Worm (Caenorhabditis elegans) whole organism, late embryonic: ENCODE measurements around the gene mrps-28.

Experiments
- C38D4.7 ChIP-seq: fragments of 200-800 bp; sonication (Bioruptor generic); optimal IDR thresholded peaks from 2 replicates; lab custom pipeline; 2018; ENCODE audit warnings: mild to moderate bottlenecking, missing genetic modification characterization, moderate library complexity, missing compliant biosample characterization
- F13H6.1 ChIP-seq: sonication (generic microtip); optimal IDR thresholded peaks from 2 replicates; lab custom pipeline; 2016; ENCODE audit warnings: missing genetic modification characterization, missing compliant biosample characterization
- K02D7.2 ChIP-seq: sonication (generic microtip); optimal IDR thresholded peaks from 2 replicates; lab custom pipeline; 2017; ENCODE audit warnings: mild to moderate bottlenecking, missing genetic modification characterization, missing compliant biosample characterization
- K09A11.1 ChIP-seq: sonication (generic microtip); optimal IDR thresholded peaks from 2 replicates; lab custom pipeline; 2017; ENCODE audit warnings: antibody characterized with exemption, mild to moderate bottlenecking, missing genetic modification characterization, missing compliant biosample characterization; ENCODE audit not compliant: insufficient read depth
- T23F11.4 ChIP-seq: fragments of 200-800 bp; sonication (Bioruptor generic); optimal IDR thresholded peaks from 2 replicates; lab custom pipeline; 2018; ENCODE audit warnings: mild to moderate bottlenecking, missing genetic modification characterization, missing compliant biosample characterization
- ahr-1 ChIP-seq: sonication (generic microtip); optimal IDR thresholded peaks from 2 replicates; lab custom pipeline; 2016; ENCODE audit warnings: missing genetic modification characterization, missing compliant biosample characterization
- ceh-14 ChIP-seq: sonication (generic microtip); optimal IDR thresholded peaks from 2 replicates; lab custom pipeline; 2016; ENCODE audit warnings: missing genotype, missing genetic modification characterization, missing compliant biosample characterization
- ceh-18 ChIP-seq: sonication (generic microtip); optimal IDR thresholded peaks from 2 replicates; lab custom pipeline; 2016; ENCODE audit warnings: missing genetic modification characterization, missing compliant biosample characterization
- ceh-19 ChIP-seq: fragments of 200-800 bp; sonication (Bioruptor generic); optimal IDR thresholded peaks from 2 replicates; lab custom pipeline; 2018; ENCODE audit warnings: mild to moderate bottlenecking, missing genetic modification characterization, missing compliant biosample characterization
- ceh-2 ChIP-seq: sonication (generic microtip); optimal IDR thresholded peaks from 2 replicates; lab custom pipeline; 2016; ENCODE audit warnings: missing genotype, missing genetic modification characterization, missing compliant biosample characterization
- ceh-22 ChIP-seq: sonication (generic microtip); optimal IDR thresholded peaks from 2 replicates; lab custom pipeline; 2017; ENCODE audit warnings: missing biosample characterization, missing genetic modification characterization
- ceh-45 ChIP-seq: fragments of 200-800 bp; sonication (Bioruptor generic); IDR thresholded peaks from 2 replicates; pipeline ENCODE4 v1.3.6; 2022; ENCODE audit warnings: missing genetic modification reagents, missing genetic modification characterization, missing compliant biosample characterization
- ceh-6 ChIP-seq: fragments of 200-800 bp; sonication (Bioruptor generic); optimal IDR thresholded peaks from 2 replicates; lab custom pipeline; 2018; ENCODE audit warnings: mild to moderate bottlenecking, missing genetic modification characterization, missing compliant biosample characterization
- ceh-9 ChIP-seq: sonication (generic microtip); optimal IDR thresholded peaks from 2 replicates; lab custom pipeline; 2016; ENCODE audit warnings: mild to moderate bottlenecking, missing genetic modification characterization, inconsistent platforms, missing compliant biosample characterization
- dmd-4 ChIP-seq: sonication (generic microtip); optimal IDR thresholded peaks from 2 replicates; lab custom pipeline; 2016; ENCODE audit warnings: borderline replicate concordance, missing genetic modification characterization, missing compliant biosample characterization
- elt-2 ChIP-seq: sonication (generic microtip); optimal IDR thresholded peaks from 2 replicates; lab custom pipeline; 2016; ENCODE audit warnings: missing genetic modification reagents, missing genetic modification characterization, missing compliant biosample characterization
- hlh-15 ChIP-seq: sonication (generic microtip); optimal IDR thresholded peaks from 2 replicates; lab custom pipeline; 2016; ENCODE audit warnings: missing genetic modification characterization, missing compliant biosample characterization
- hlh-30 ChIP-seq: sonication (generic microtip); optimal IDR thresholded peaks from 2 replicates; lab custom pipeline; 2017; ENCODE audit warnings: antibody characterized with exemption, missing genetic modification characterization, missing compliant biosample characterization; ENCODE audit not compliant: insufficient read depth
- lim-6 ChIP-seq: sonication (generic microtip); optimal IDR thresholded peaks from 2 replicates; lab custom pipeline; 2016; ENCODE audit warnings: missing genetic modification characterization, missing compliant biosample characterization
- lin-11 ChIP-seq: fragments of 200-800 bp; sonication (Bioruptor generic); optimal IDR thresholded peaks from 2 replicates; lab custom pipeline; 2018; ENCODE audit warnings: mild to moderate bottlenecking, missing genetic modification characterization, missing compliant biosample characterization
- nfya-1 ChIP-seq: sonication (generic microtip); optimal IDR thresholded peaks from 2 replicates; lab custom pipeline; 2017; ENCODE audit warnings: missing genetic modification characterization, mild to moderate bottlenecking, missing compliant biosample characterization, antibody characterized with exemption, moderate library complexity
- nhr-11 ChIP-seq: fragments of 150-350 bp; optimal IDR thresholded peaks from 2 replicates; lab custom pipeline; 2014; ENCODE audit warnings: missing biosample characterization, missing genetic modification characterization
- nhr-232 ChIP-seq: sonication (generic microtip); optimal IDR thresholded peaks from 2 replicates; lab custom pipeline; 2016; ENCODE audit warnings: missing genetic modification characterization, missing compliant biosample characterization
- npax-4 ChIP-seq: sonication (generic microtip); optimal IDR thresholded peaks from 2 replicates; lab custom pipeline; 2016; ENCODE audit warnings: missing genetic modification characterization, missing compliant biosample characterization
- odd-2 ChIP-seq: sonication (generic microtip); optimal IDR thresholded peaks from 2 replicates; lab custom pipeline; 2017; ENCODE audit warnings: antibody characterized with exemption, mild to moderate bottlenecking, missing genetic modification characterization, missing compliant biosample characterization
- pag-3 ChIP-seq: sonication (generic microtip); optimal IDR thresholded peaks from 2 replicates; lab custom pipeline; 2016; ENCODE audit warnings: missing compliant biosample characterization, missing genetic modification characterization, borderline replicate concordance
- pha-2 ChIP-seq: sonication (generic microtip); optimal IDR thresholded peaks from 2 replicates; lab custom pipeline; 2017; ENCODE audit warnings: mild to moderate bottlenecking, missing genetic modification characterization, missing compliant biosample characterization
- pqm-1 ChIP-seq: sonication (generic microtip); optimal IDR thresholded peaks from 2 replicates; lab custom pipeline; 2016; ENCODE audit warnings: missing genetic modification characterization, missing compliant biosample characterization
- ref-2 ChIP-seq: sonication (generic microtip); optimal IDR thresholded peaks from 2 replicates; lab custom pipeline; 2016; ENCODE audit warnings: missing genetic modification characterization, missing compliant biosample characterization
- rnt-1 ChIP-seq: sonication (generic microtip); optimal IDR thresholded peaks from 2 replicates; lab custom pipeline; 2016; ENCODE audit warnings: missing genetic modification characterization, missing compliant biosample characterization
- sox-2 ChIP-seq: fragments of 200-800 bp; sonication (Bioruptor generic); IDR thresholded peaks from 2 replicates; pipeline ENCODE4 v1.3.6; 2022; ENCODE audit warnings: missing genetic modification reagents, missing genetic modification characterization, missing compliant biosample characterization
- syd-9 ChIP-seq: sonication (generic microtip); optimal IDR thresholded peaks from 2 replicates; lab custom pipeline; 2016; ENCODE audit warnings: mild to moderate bottlenecking, missing genetic modification characterization, moderate library complexity, missing compliant biosample characterization
- tbx-2 ChIP-seq: sonication (generic microtip); optimal IDR thresholded peaks from 2 replicates; lab custom pipeline; 2016; ENCODE audit warnings: missing genetic modification characterization, missing compliant biosample characterization
- tbx-7 ChIP-seq: sonication (generic microtip); optimal IDR thresholded peaks from 2 replicates; lab custom pipeline; 2016; ENCODE audit warnings: missing genotype, missing genetic modification characterization, missing compliant biosample characterization
- unc-42 ChIP-seq: sonication (generic microtip); optimal IDR thresholded peaks from 2 replicates; lab custom pipeline; 2016; ENCODE audit warnings: missing genotype, missing genetic modification characterization, missing compliant biosample characterization
- unc-55 ChIP-seq: sonication (generic microtip); optimal IDR thresholded peaks from 2 replicates; lab custom pipeline; 2017; ENCODE audit warnings: missing biosample characterization, missing genetic modification reagents, missing genetic modification characterization
- unc-86 ChIP-seq: sonication (generic microtip); optimal IDR thresholded peaks from 2 replicates; lab custom pipeline; 2016; ENCODE audit warnings: missing genetic modification characterization, missing compliant biosample characterization
- zip-5 ChIP-seq: sonication (generic microtip); optimal IDR thresholded peaks from 2 replicates; lab custom pipeline; 2016; ENCODE audit warnings: missing genetic modification characterization, missing compliant biosample characterization

The mrps-28 gene

ce11 chrV:19671816-19672215 lies 27.8 kb downstream of the mrps-28 start:
- no peak for TF ChIP-seq unc-42 (tag; lab: Kevin White, UChicago)
- no peak for TF ChIP-seq unc-86 (tag; lab: Kevin White, UChicago)
- TF ChIP-seq pqm-1 (tag; lab: Kevin White, UChicago): no peak
- no peak for TF ChIP-seq pha-2 (tag; lab: Kevin White, UChicago)
- TF ChIP-seq unc-55 (GFP tag; lab: Kevin White, UChicago): no peak
- TF ChIP-seq npax-4 (tag; lab: Kevin White, UChicago): no peak
- no peak for TF ChIP-seq nfya-1
- TF ChIP-seq ceh-22: no peak
- no peak for TF ChIP-seq tbx-7 (tag; lab: Kevin White, UChicago)
- TF ChIP-seq nhr-11 (tag; lab: Kevin White, UChicago): no peak
- no peak for TF ChIP-seq rnt-1 (tag; lab: Kevin White, UChicago)
- TF ChIP-seq hlh-15: no peak
- no peak for TF ChIP-seq ahr-1 (tag; lab: Kevin White, UChicago)
- no peak for TF ChIP-seq lin-11 (tag; lab: Kevin White, UChicago)
- TF ChIP-seq elt-2 (tag; lab: Kevin White, UChicago): no peak
- TF ChIP-seq, all 69 proteins: peak for 0

- no peak for TF ChIP-seq K02D7.2 (tag; lab: Kevin White, UChicago)
- no peak for TF ChIP-seq ceh-14 (tag; lab: Kevin White, UChicago)
- TF ChIP-seq F13H6.1 (tag; lab: Kevin White, UChicago): no peak
- TF ChIP-seq nhr-11 (tag; lab: Kevin White, UChicago): no peak
- TF ChIP-seq ceh-2 (tag; lab: Kevin White, UChicago): no peak
- no peak for TF ChIP-seq K09A11.1 (tag; lab: Kevin White, UChicago)
- no peak for TF ChIP-seq ahr-1 (tag; lab: Kevin White, UChicago)
- TF ChIP-seq dmd-4 (tag; lab: Kevin White, UChicago): no peak
- no peak for TF ChIP-seq lin-11 (tag; lab: Kevin White, UChicago)
- no peak for TF ChIP-seq pag-3 (tag; lab: Kevin White, UChicago)
- no peak for TF ChIP-seq unc-86 (tag; lab: Kevin White, UChicago)
- no peak for TF ChIP-seq ref-2 (tag; lab: Kevin White, UChicago)
- TF ChIP-seq sox-2 (GFP tag; lab: Robert Waterston, UW): no peak
- no peak for TF ChIP-seq nhr-232
- TF ChIP-seq unc-55 (GFP tag; lab: Kevin White, UChicago): no peak
- TF ChIP-seq lim-6 (tag; lab: Kevin White, UChicago): no peak
- TF ChIP-seq ceh-45 (GFP tag; lab: Robert Waterston, UW): no peak
- TF ChIP-seq syd-9 (tag; lab: Kevin White, UChicago): no peak
- no peak for TF ChIP-seq ceh-19 (GFP tag; lab: Kevin White, UChicago)
- TF ChIP-seq hlh-30 (tag; lab: Kevin White, UChicago): no peak
These were observed 28.3 kb downstream of the mrps-28 start for ce11 chrV:19672357-19672756.

DNA sequence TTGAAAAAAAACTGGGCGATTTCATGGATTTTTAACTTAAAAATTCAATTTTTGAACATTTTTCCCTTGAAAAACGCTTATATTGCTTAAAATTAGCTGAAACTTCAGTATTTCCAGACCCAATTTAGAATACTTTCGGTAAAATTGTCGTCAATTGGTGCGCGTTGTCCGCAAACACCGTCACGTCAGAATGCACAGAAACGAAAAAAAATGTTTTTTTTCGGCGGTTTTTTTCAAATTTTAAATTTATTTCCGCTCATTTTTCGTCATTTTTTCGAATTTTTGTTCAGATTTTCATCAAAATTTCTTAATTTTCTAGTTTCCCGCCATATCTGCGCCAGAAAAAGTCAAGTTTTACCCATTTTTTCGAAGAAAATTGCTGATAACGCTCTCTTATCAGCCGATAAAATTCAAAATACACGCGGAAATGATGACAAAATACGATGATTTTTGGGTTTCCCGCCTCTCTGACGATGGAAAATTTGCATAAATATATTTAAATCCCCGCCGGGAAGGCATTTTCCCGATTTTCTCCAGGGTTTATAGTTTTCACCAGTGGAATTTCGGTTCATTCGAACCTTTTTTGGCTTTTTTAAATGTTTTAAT lies 29.4 kb downstream of the mrps-28 start:
- no peak for TF ChIP-seq nhr-232
- TF ChIP-seq C38D4.7 (GFP tag; lab: Kevin White, UChicago): no peak
- no peak for TF ChIP-seq ceh-9 (tag; lab: Kevin White, UChicago)
- TF ChIP-seq F13H6.1 (tag; lab: Kevin White, UChicago): no peak
- no peak for TF ChIP-seq ceh-19 (GFP tag; lab: Kevin White, UChicago)
- no peak for TF ChIP-seq tbx-2 (tag; lab: Kevin White, UChicago)
- peak; percentile 48 for TF ChIP-seq elt-2 (tag; lab: Kevin White, UChicago)

DNA sequence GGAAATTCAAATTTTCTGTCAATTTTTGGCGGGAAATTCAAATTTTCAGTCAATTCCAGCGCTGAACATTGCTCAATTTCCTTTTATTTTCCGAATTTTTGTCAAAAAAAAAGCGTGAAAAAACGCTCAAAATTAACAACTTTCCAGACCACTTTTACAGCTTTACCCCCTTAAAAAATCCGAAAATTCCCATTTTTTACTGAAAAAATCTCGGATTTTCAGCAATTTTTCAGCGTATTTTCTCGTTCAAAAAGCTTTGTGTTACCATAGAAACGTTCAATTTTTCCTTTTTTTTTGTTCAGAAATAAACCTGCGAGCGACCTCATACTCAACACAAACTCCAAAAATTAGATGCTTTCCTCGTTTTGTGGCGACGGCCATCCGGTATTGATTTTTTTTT lies 30.5 kb downstream of the mrps-28 start, which contains the start of gene mrp-7:
Gene mrp-7, plus strand, starts transcription at position 301 of the 400 bp plus-strand sequence.
- TF ChIP-seq ceh-18 (tag; lab: Kevin White, UChicago) (no peak), zip-5 (tag; lab: Kevin White, UChicago) (no peak), sox-2 (GFP tag; lab: Robert Waterston, UW) (no peak), T23F11.4 (GFP tag; lab: Kevin White, UChicago) (no peak), npax-4 (tag; lab: Kevin White, UChicago) (no peak), unc-86 (tag; lab: Kevin White, UChicago) (no peak), ceh-2 (tag; lab: Kevin White, UChicago) (no peak), tbx-7 (tag; lab: Kevin White, UChicago) (no peak), pha-2 (tag; lab: Kevin White, UChicago) (no peak), odd-2 (no peak), ceh-6 (GFP tag; lab: Kevin White, UChicago) (no peak), rnt-1 (tag; lab: Kevin White, UChicago) (no peak)
